Worm (Caenorhabditis elegans) whole organism, L1 larva: ENCODE data around the gene C16C8.14.

ENCODE experiments used
- efl-1 ChIP-seq, 4 experiments: fragments of 150-350 bp; optimal IDR thresholded peaks in 3 of 4; peaks in 1 of 4; 1 replicate in 1 of 4; 2 replicates in 3 of 4; lab custom pipeline; 2014; ENCODE audit warnings: missing biosample characterization in 2 of 4, missing genetic modification characterization in 2 of 4, missing genetic modification reagents in 2 of 4
- lin-39 ChIP-seq: fragments of 150-350 bp; optimal IDR thresholded peaks from 2 replicates; lab custom pipeline; 2014; ENCODE audit warnings: missing biosample characterization, missing genetic modification reagents, missing genetic modification characterization
- mep-1 ChIP-seq: fragments of 150-350 bp; optimal IDR thresholded peaks from 2 replicates; lab custom pipeline; 2014; ENCODE audit warnings: missing biosample characterization, missing genetic modification characterization

- TF ChIP-seq lin-39 (no peak), mep-1 (tag; lab: Kevin White, UChicago) (no peak), efl-1 (optimal IDR thresholded peaks at IDR 0.05; lab: Kevin White, UChicago) (no peak), efl-1 (GFP tag; optimal IDR thresholded peaks at IDR 0.05 in 1 of 2; lab: Kevin White, UChicago) (no peak)
Measured at ce11 chrII:3434893-3435503, 14.6 kb upstream of the C16C8.14 start.
